Fruit fly (Drosophila melanogaster) whole organism, prepupa: ENCODE results near the gene CG15435.

Experiments used
- CG10631 ChIP-seq: fragments of 200-800 bp; sonication (Bioruptor generic); optimal IDR thresholded peaks from 2 replicates; lab custom pipeline; 2016; ENCODE audit warnings: missing biosample characterization, missing genetic modification characterization
- CG10669 ChIP-seq: fragments of 200-800 bp; sonication (Bioruptor generic); optimal IDR thresholded peaks from 3 replicates; lab custom pipeline; 2018; ENCODE audit warnings: missing biosample characterization, mild to moderate bottlenecking, missing genetic modification characterization, moderate library complexity
- CG11294 ChIP-seq: fragments of 200-800 bp; sonication (Bioruptor generic); IDR thresholded peaks from 2 replicates; pipeline ENCODE4 v1.3.6; 2022; ENCODE audit warnings: missing biosample characterization, missing genetic modification characterization
- CG11902 ChIP-seq: fragments of 200-800 bp; sonication (Bioruptor generic); optimal IDR thresholded peaks from 3 replicates; lab custom pipeline; 2016; ENCODE audit warnings: missing biosample characterization, missing genetic modification characterization
- CG15336 ChIP-seq: fragments of 200-800 bp; sonication (Bioruptor generic); IDR thresholded peaks from 2 replicates; pipeline ENCODE4 v1.3.6; 2022; ENCODE audit warnings: missing biosample characterization, missing genetic modification characterization
- CG1621 ChIP-seq: fragments of 200-800 bp; sonication (Bioruptor generic); optimal IDR thresholded peaks from 3 replicates; lab custom pipeline; 2018; ENCODE audit warnings: missing biosample characterization, mild to moderate bottlenecking, missing genetic modification characterization
- CG16779 ChIP-seq: fragments of 200-800 bp; sonication (Bioruptor generic); optimal IDR thresholded peaks from 3 replicates; lab custom pipeline; 2017; ENCODE audit warnings: missing biosample characterization, mild to moderate bottlenecking, missing genetic modification characterization
- CG3032 ChIP-seq: fragments of 200-800 bp; optimal IDR thresholded peaks from 2 replicates; lab custom pipeline; 2019; ENCODE audit warnings: missing biosample characterization, mild to moderate bottlenecking, missing genetic modification characterization, moderate library complexity
- CG32006 ChIP-seq: fragments of 200-800 bp; sonication (Bioruptor generic); optimal IDR thresholded peaks from 3 replicates; lab custom pipeline; 2017; ENCODE audit warnings: missing biosample characterization, mild to moderate bottlenecking, missing genetic modification characterization
- CG34406 ChIP-seq: fragments of 200-800 bp; sonication (Bioruptor generic); optimal IDR thresholded peaks from 3 replicates; lab custom pipeline; 2016; ENCODE audit warnings: missing biosample characterization, missing genetic modification characterization
- CG3919 ChIP-seq: fragments of 200-800 bp; sonication (Bioruptor generic); optimal IDR thresholded peaks from 3 replicates; lab custom pipeline; 2016; ENCODE audit warnings: missing biosample characterization, missing genetic modification characterization
- CG6276 ChIP-seq: fragments of 200-800 bp; sonication (Bioruptor generic); optimal IDR thresholded peaks from 2 replicates; lab custom pipeline; 2017; ENCODE audit warnings: missing biosample characterization, mild to moderate bottlenecking, missing genetic modification characterization
- CG6792 ChIP-seq: fragments of 200-800 bp; sonication (Bioruptor generic); optimal IDR thresholded peaks from 3 replicates; lab custom pipeline; 2016; ENCODE audit warnings: missing biosample characterization, missing genetic modification characterization
- CG6808 ChIP-seq: fragments of 200-800 bp; sonication (Bioruptor generic); optimal IDR thresholded peaks from 3 replicates; lab custom pipeline; 2017; ENCODE audit warnings: missing biosample characterization, missing genetic modification characterization, mild to moderate bottlenecking, moderate library complexity, missing genetic modification reagents
- CG6854 ChIP-seq: fragments of 200-800 bp; sonication (Bioruptor generic); optimal IDR thresholded peaks from 2 replicates; lab custom pipeline; 2017; ENCODE audit warnings: missing biosample characterization, mild to moderate bottlenecking, missing genetic modification characterization
- CG8319 ChIP-seq: fragments of 200-800 bp; sonication (Bioruptor generic); optimal IDR thresholded peaks from 3 replicates; lab custom pipeline; 2016; ENCODE audit warnings: missing biosample characterization, missing genetic modification characterization
- CG8632 ChIP-seq: fragments of 200-800 bp; sonication (Bioruptor generic); optimal IDR thresholded peaks from 3 replicates; lab custom pipeline; 2016; ENCODE audit warnings: missing biosample characterization, missing genetic modification characterization
- Eip75B ChIP-seq: fragments of 200-800 bp; sonication (Bioruptor generic); optimal IDR thresholded peaks from 3 replicates; lab custom pipeline; 2016; ENCODE audit warnings: missing biosample characterization, missing genetic modification characterization
- Ets21C ChIP-seq: fragments of 200-800 bp; sonication (Bioruptor generic); optimal IDR thresholded peaks from 3 replicates; lab custom pipeline; 2016; ENCODE audit warnings: missing biosample characterization, missing genetic modification characterization
- Gug ChIP-seq: fragments of 200-800 bp; sonication (Bioruptor generic); IDR thresholded peaks from 2 replicates; pipeline ENCODE4 v1.3.6; 2022; ENCODE audit warnings: missing biosample characterization, missing genetic modification characterization
- Hr38 ChIP-seq: sonication (Bioruptor generic); optimal IDR thresholded peaks from 2 replicates; lab custom pipeline; 2016; ENCODE audit warnings: missing biosample characterization, missing genetic modification characterization
- Hr4 ChIP-seq: fragments of 200-800 bp; sonication (Bioruptor generic); optimal IDR thresholded peaks from 3 replicates; lab custom pipeline; 2016; ENCODE audit warnings: missing biosample characterization, missing genetic modification characterization
- Met ChIP-seq: fragments of 200-800 bp; sonication (Bioruptor generic); optimal IDR thresholded peaks from 3 replicates; lab custom pipeline; 2016; ENCODE audit warnings: missing biosample characterization, missing genetic modification characterization
- OdsH ChIP-seq: fragments of 200-800 bp; sonication (Bioruptor generic); optimal IDR thresholded peaks from 3 replicates; lab custom pipeline; 2016; ENCODE audit warnings: missing biosample characterization, missing genetic modification characterization
- Sox14 ChIP-seq: fragments of 200-800 bp; sonication (Bioruptor generic); optimal IDR thresholded peaks from 3 replicates; lab custom pipeline; 2016; ENCODE audit warnings: missing biosample characterization, missing genetic modification characterization
- Sox15 ChIP-seq: fragments of 200-800 bp; sonication (Bioruptor generic); optimal IDR thresholded peaks from 3 replicates; lab custom pipeline; 2016; ENCODE audit warnings: missing biosample characterization, missing genetic modification characterization
- achi ChIP-seq: fragments of 200-800 bp; sonication (Bioruptor generic); optimal IDR thresholded peaks from 3 replicates; lab custom pipeline; 2016; ENCODE audit warnings: missing biosample characterization, missing genetic modification characterization
- dac ChIP-seq: fragments of 200-800 bp; sonication (Bioruptor generic); optimal IDR thresholded peaks from 2 replicates; lab custom pipeline; 2017; ENCODE audit warnings: missing biosample characterization, mild to moderate bottlenecking, missing genetic modification characterization
- dsx ChIP-seq: fragments of 200-800 bp; optimal IDR thresholded peaks from 3 replicates; lab custom pipeline; 2019; ENCODE audit warnings: missing biosample characterization, mild to moderate bottlenecking, missing genetic modification characterization, moderate library complexity; ENCODE audit not compliant: poor library complexity, severe bottlenecking
- esn ChIP-seq: fragments of 200-800 bp; sonication (Bioruptor generic); optimal IDR thresholded peaks from 2 replicates; lab custom pipeline; 2016; ENCODE audit warnings: missing biosample characterization, mild to moderate bottlenecking, missing genetic modification characterization, moderate library complexity
- fd59A ChIP-seq: fragments of 200-800 bp; sonication (Bioruptor generic); optimal IDR thresholded peaks from 2 replicates; lab custom pipeline; 2017; ENCODE audit warnings: missing biosample characterization, mild to moderate bottlenecking, missing genetic modification characterization, missing genetic modification reagents
- fd85E ChIP-seq: fragments of 200-800 bp; sonication (Bioruptor generic); optimal IDR thresholded peaks from 3 replicates; lab custom pipeline; 2016; ENCODE audit warnings: missing biosample characterization, missing genetic modification characterization
- lz ChIP-seq: fragments of 200-800 bp; sonication (Bioruptor generic); optimal IDR thresholded peaks from 3 replicates; lab custom pipeline; 2016; ENCODE audit warnings: missing biosample characterization, missing genetic modification characterization
- net ChIP-seq: fragments of 200-800 bp; sonication (Bioruptor generic); optimal IDR thresholded peaks from 3 replicates; lab custom pipeline; 2016; ENCODE audit warnings: missing biosample characterization, missing genetic modification characterization
- pdm3 ChIP-seq: fragments of 200-800 bp; sonication (Bioruptor generic); optimal IDR thresholded peaks from 3 replicates; lab custom pipeline; 2016; ENCODE audit warnings: missing biosample characterization, missing genetic modification characterization
- spab ChIP-seq: fragments of 200-800 bp; sonication (Bioruptor generic); optimal IDR thresholded peaks from 2 replicates; lab custom pipeline; 2017; ENCODE audit warnings: missing biosample characterization, mild to moderate bottlenecking, missing genetic modification characterization, missing genetic modification reagents
- svp ChIP-seq: fragments of 200-800 bp; sonication (Bioruptor generic); peaks from one replicate; lab custom pipeline; 2016; ENCODE audit warnings: missing biosample characterization, missing genetic modification characterization
- topi ChIP-seq: fragments of 200-800 bp; sonication (Bioruptor generic); optimal IDR thresholded peaks from 3 replicates; lab custom pipeline; 2016; ENCODE audit warnings: missing biosample characterization, missing genetic modification characterization
- vri ChIP-seq: fragments of 200-800 bp; sonication (Bioruptor generic); optimal IDR thresholded peaks from 3 replicates; lab custom pipeline; 2016; ENCODE audit warnings: missing biosample characterization, mild to moderate bottlenecking, missing genetic modification characterization

Gene CG15435

dm6 chr2L:4416903-4417302 lies 42.6 kb upstream of the CG15435 start (continued):
- TF ChIP-seq pdm3 (GFP tag; lab: Kevin White, UChicago) (peak; percentile 31), topi (GFP tag; lab: Kevin White, UChicago) (peak; percentile 20), CG32006 (GFP tag; lab: Kevin White, UChicago) (peak; percentile 51), dac (GFP tag; lab: Kevin White, UChicago) (no peak), CG6808 (GFP tag; lab: Kevin White, UChicago) (peak; percentile 31), Ets21C (GFP tag; lab: Kevin White, UChicago) (no peak), Sox14 (GFP tag; lab: Kevin White, UChicago) (no peak), CG16779 (peak; percentile 19), CG1621 (tag; lab: Kevin White, UChicago) (peak; percentile 26), CG6854 (no peak), CG11902 (no peak), achi (peak; percentile 40), Hr4 (peak; percentile 28), CG15336 (GFP tag; lab: Robert Waterston, UW) (peak; percentile 51), CG8632 (GFP tag; lab: Kevin White, UChicago) (peak; percentile 32), CG6792 (GFP tag; lab: Kevin White, UChicago) (peak; percentile 20), CG34406 (GFP tag; lab: Kevin White, UChicago) (peak; percentile 4), OdsH (GFP tag; lab: Kevin White, UChicago) (peak; percentile 33), fd85E (GFP tag; lab: Kevin White, UChicago) (no peak), fd59A (GFP tag; lab: Kevin White, UChicago) (peak; percentile 10)

DNA sequence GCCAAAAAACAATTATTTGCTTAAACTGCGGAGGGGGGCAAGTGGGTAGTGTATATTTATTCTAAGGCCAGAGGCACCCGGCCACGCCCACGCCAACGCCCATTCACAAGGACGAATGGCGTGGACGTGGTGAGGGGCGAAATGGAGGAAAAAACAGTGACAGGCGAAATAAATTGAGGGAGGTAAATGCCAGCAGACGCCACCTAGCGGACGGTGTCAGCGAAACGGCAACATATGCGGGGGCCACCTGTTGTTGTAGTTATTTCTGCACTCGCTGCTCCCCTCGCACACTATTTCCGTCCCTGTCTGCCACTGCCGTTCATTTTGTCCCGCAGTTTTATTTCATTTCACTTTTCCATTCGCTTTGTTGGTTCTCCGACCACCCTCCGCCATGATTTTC lies 41.5 kb upstream of the CG15435 start:
- TF ChIP-seq CG6276 (GFP tag; lab: Kevin White, UChicago): no peak
- no peak for TF ChIP-seq lz (GFP tag; lab: Kevin White, UChicago)
- no peak for TF ChIP-seq dsx (GFP tag; lab: Kevin White, UChicago)
- no peak for TF ChIP-seq fd59A (GFP tag; lab: Kevin White, UChicago)
- TF ChIP-seq Eip75B (GFP tag; lab: Kevin White, UChicago): no peak
- no peak for TF ChIP-seq CG1621 (tag; lab: Kevin White, UChicago)
- TF ChIP-seq CG10669: no peak
- TF ChIP-seq Sox14 (GFP tag; lab: Kevin White, UChicago): no peak
- no peak for TF ChIP-seq Sox15 (GFP tag; lab: Kevin White, UChicago)
- TF ChIP-seq pdm3 (GFP tag; lab: Kevin White, UChicago): no peak
- no peak for TF ChIP-seq vri (GFP tag; lab: Kevin White, UChicago)
- TF ChIP-seq dac (GFP tag; lab: Kevin White, UChicago): no peak
- TF ChIP-seq Hr38: no peak
- no peak for TF ChIP-seq Met (GFP tag; lab: Kevin White, UChicago)
- TF ChIP-seq CG3032 (tag; lab: Kevin White, UChicago): no peak
- no peak for TF ChIP-seq net (GFP tag; lab: Kevin White, UChicago)
- no peak for TF ChIP-seq CG6792 (GFP tag; lab: Kevin White, UChicago)
- TF ChIP-seq fd85E (GFP tag; lab: Kevin White, UChicago): no peak
- no peak for TF ChIP-seq CG10631 (GFP tag; lab: Kevin White, UChicago)
- TF ChIP-seq, all 60 proteins: peak for 0

- TF ChIP-seq CG3919 (GFP tag; lab: Kevin White, UChicago) (no peak), esn (GFP tag; lab: Kevin White, UChicago) (no peak), CG11294 (GFP tag; lab: Robert Waterston, UW) (no peak), CG10669 (no peak), Gug (no peak), topi (GFP tag; lab: Kevin White, UChicago) (no peak), CG11902 (no peak), CG34406 (GFP tag; lab: Kevin White, UChicago) (no peak), CG32006 (GFP tag; lab: Kevin White, UChicago) (no peak), svp (GFP tag; lab: Kevin White, UChicago) (no peak), CG8319 (GFP tag; lab: Kevin White, UChicago) (no peak), CG6792 (GFP tag; lab: Kevin White, UChicago) (no peak), spab (GFP tag; lab: Kevin White, UChicago) (no peak), achi (no peak)
Measured at dm6 chr2L:4418819-4419218, 40.7 kb upstream of the CG15435 start.
